Worm (Caenorhabditis elegans): ENCODE data around the gene F57A8.6.

ce11 chrV:10047189-10047588 is 26.5 kb downstream of the F57A8.6 start:
- TF ChIP-seq sea-1 (GFP tag; conservative IDR thresholded peaks at IDR 0.05) (no peak), ets-7 (tag; optimal IDR thresholded peaks at IDR 0.05) (no peak), hmg-4 (GFP tag; optimal IDR thresholded peaks at IDR 0.05) (no peak), ceh-13 (GFP tag; optimal IDR thresholded peaks at IDR 0.05) (no peak), tbx-37 (GFP tag; conservative IDR thresholded peaks at IDR 0.05) (no peak), ama-1 (optimal IDR thresholded peaks at IDR 0.05) (no peak), tra-4 (tag; optimal IDR thresholded peaks at IDR 0.05) (no peak), tbx-11 (GFP tag; IDR thresholded peaks at IDR 0.05) (no peak), flt-1 (GFP tag; IDR thresholded peaks at IDR 0.05) (no peak), aly-1 (tag; optimal IDR thresholded peaks at IDR 0.05) (no peak), pes-1 (GFP tag; IDR thresholded peaks at IDR 0.05) (no peak)

Measured in whole organism, early embryonic.